Worm (Caenorhabditis elegans) whole organism, L1 larva: ENCODE results near the gene C48B4.12.

Source experiments
- C04F5.9 ChIP-seq: sonication (generic microtip); optimal IDR thresholded peaks from 2 replicates; lab custom pipeline; 2016; ENCODE audit warnings: missing genetic modification characterization, missing compliant biosample characterization
- Y116A8C.19 ChIP-seq: sonication (generic microtip); optimal IDR thresholded peaks from 2 replicates; lab custom pipeline; 2016; ENCODE audit warnings: missing compliant biosample characterization, missing genetic modification characterization, borderline replicate concordance
- aha-1 ChIP-seq: fragments of 150-350 bp; optimal IDR thresholded peaks from 2 replicates; lab custom pipeline; 2014; ENCODE audit warnings: missing biosample characterization, missing genetic modification characterization
- aly-2 ChIP-seq: fragments of 150-350 bp; optimal IDR thresholded peaks from 2 replicates; lab custom pipeline; 2014; ENCODE audit warnings: missing biosample characterization, missing genetic modification characterization
- ama-1 ChIP-seq: fragments of 150-350 bp; optimal IDR thresholded peaks from 2 replicates; lab custom pipeline; 2014
- blmp-1 ChIP-seq: fragments of 150-350 bp; optimal IDR thresholded peaks from 2 replicates; lab custom pipeline; 2014; ENCODE audit warnings: missing biosample characterization, missing genetic modification characterization
- ceh-63 ChIP-seq: fragments of 200-800 bp; sonication (Bioruptor generic); optimal IDR thresholded peaks from 2 replicates; lab custom pipeline; 2018; ENCODE audit warnings: mild to moderate bottlenecking, missing genetic modification characterization, missing compliant biosample characterization
- ceh-8 ChIP-seq: fragments of 200-800 bp; sonication (Bioruptor generic); optimal IDR thresholded peaks from 2 replicates; lab custom pipeline; 2018; ENCODE audit warnings: mild to moderate bottlenecking, missing genetic modification characterization, moderate library complexity, missing compliant biosample characterization
- ceh-82 ChIP-seq, 3 experiments: fragments of 150-350 bp in 1 of 3; sonication (generic microtip) in 2 of 3; optimal IDR thresholded peaks; 2 replicates each; lab custom pipeline; 2014 to 2017; ENCODE audit warnings: missing biosample characterization in 3 of 3, missing genetic modification characterization in 3 of 3
- ceh-88 ChIP-seq: fragments of 200-800 bp; sonication (Bioruptor generic); IDR thresholded peaks from 2 replicates; pipeline ENCODE4 v1.3.6; 2022; ENCODE audit warnings: missing genetic modification characterization, missing compliant biosample characterization
- ces-1 ChIP-seq: fragments of 150-350 bp; optimal IDR thresholded peaks from 2 replicates; lab custom pipeline; 2014; ENCODE audit warnings: missing biosample characterization, missing genetic modification reagents, missing genetic modification characterization
- dpl-1 ChIP-seq, 3 experiments: fragments of 150-350 bp in 2 of 3; sonication (generic microtip) in 1 of 3; optimal IDR thresholded peaks; 2 replicates each; lab custom pipeline; 2014 to 2017; ENCODE audit warnings: missing biosample characterization in 3 of 3, missing genetic modification characterization in 3 of 3, missing genetic modification reagents in 3 of 3
- dsc-1 ChIP-seq: sonication (generic microtip); optimal IDR thresholded peaks from 2 replicates; lab custom pipeline; 2016; ENCODE audit warnings: mild to moderate bottlenecking, missing genetic modification characterization, missing compliant biosample characterization
- egl-13 ChIP-seq: sonication (generic microtip); optimal IDR thresholded peaks from 2 replicates; lab custom pipeline; 2016; ENCODE audit warnings: missing genotype, missing genetic modification reagents, missing genetic modification characterization, missing compliant biosample characterization
- elt-2 ChIP-seq: sonication (generic microtip); optimal IDR thresholded peaks from 2 replicates; lab custom pipeline; 2016; ENCODE audit warnings: missing genetic modification characterization, mild to moderate bottlenecking, inconsistent platforms, missing compliant biosample characterization, missing genetic modification reagents
- fkh-10 ChIP-seq: sonication (generic microtip); optimal IDR thresholded peaks from 2 replicates; lab custom pipeline; 2017; ENCODE audit warnings: missing biosample characterization, missing genetic modification reagents, missing genetic modification characterization
- fkh-8 ChIP-seq: sonication (generic microtip); optimal IDR thresholded peaks from 2 replicates; lab custom pipeline; 2016; ENCODE audit warnings: mild to moderate bottlenecking, missing genetic modification characterization, missing compliant biosample characterization
- fos-1 ChIP-seq: fragments of 150-350 bp; optimal IDR thresholded peaks from 2 replicates; lab custom pipeline; 2014; ENCODE audit warnings: missing biosample characterization, missing genetic modification characterization
- hlh-17 ChIP-seq: fragments of 200-800 bp; sonication (Bioruptor generic); optimal IDR thresholded peaks from 2 replicates; lab custom pipeline; 2018; ENCODE audit warnings: missing genetic modification characterization, mild to moderate bottlenecking, missing compliant biosample characterization, moderate library complexity, borderline replicate concordance
- hlh-4 ChIP-seq: sonication (generic microtip); optimal IDR thresholded peaks from 2 replicates; lab custom pipeline; 2016; ENCODE audit warnings: mild to moderate bottlenecking, missing genetic modification characterization, missing compliant biosample characterization
- hpl-2 ChIP-seq: fragments of 150-350 bp; optimal IDR thresholded peaks from 2 replicates; lab custom pipeline; 2014; ENCODE audit warnings: missing biosample characterization, missing genetic modification reagents, missing genetic modification characterization
- irx-1 ChIP-seq: sonication (generic microtip); optimal IDR thresholded peaks from 2 replicates; lab custom pipeline; 2016; ENCODE audit warnings: missing genetic modification characterization, missing compliant biosample characterization
- jun-1 ChIP-seq: fragments of 150-350 bp; optimal IDR thresholded peaks from 2 replicates; lab custom pipeline; 2014; ENCODE audit warnings: missing biosample characterization, missing genetic modification reagents, missing genetic modification characterization
- lin-13 ChIP-seq: fragments of 150-350 bp; optimal IDR thresholded peaks from 2 replicates; lab custom pipeline; 2014; ENCODE audit warnings: missing biosample characterization, missing genetic modification reagents, missing genetic modification characterization
- lin-14 ChIP-seq: fragments of 200-800 bp; sonication (Bioruptor generic); optimal IDR thresholded peaks from 2 replicates; lab custom pipeline; 2018; ENCODE audit warnings: mild to moderate bottlenecking, missing genetic modification characterization, moderate library complexity, missing compliant biosample characterization
- lin-15B ChIP-seq: fragments of 150-350 bp; sonication (generic microtip); optimal IDR thresholded peaks from 3 replicates; lab custom pipeline; 2014; ENCODE audit warnings: missing biosample characterization, missing genetic modification characterization
- lir-3 ChIP-seq: sonication (generic microtip); optimal IDR thresholded peaks from 2 replicates; lab custom pipeline; 2016; ENCODE audit warnings: mild to moderate bottlenecking, missing genetic modification characterization, moderate library complexity, missing compliant biosample characterization; ENCODE audit not compliant: poor library complexity
- lsy-2 ChIP-seq, 2 experiments: fragments of 150-350 bp; optimal IDR thresholded peaks; 2 replicates each; lab custom pipeline; 2014; ENCODE audit warnings: missing biosample characterization in 2 of 2, missing genetic modification characterization in 2 of 2
- mab-9 ChIP-seq: fragments of 200-800 bp; sonication (Bioruptor generic); IDR thresholded peaks from 2 replicates; pipeline ENCODE4 v1.3.6; 2022; ENCODE audit warnings: missing genetic modification reagents, missing genetic modification characterization, missing compliant biosample characterization
- mdl-1 ChIP-seq, 2 experiments: fragments of 150-350 bp; optimal IDR thresholded peaks; 2 replicates each; lab custom pipeline; 2014 to 2017; ENCODE audit warnings: missing biosample characterization in 2 of 2, missing genetic modification characterization in 2 of 2, inconsistent platforms in 1 of 2
- mef-2 ChIP-seq: fragments of 150-350 bp; optimal IDR thresholded peaks from 2 replicates; lab custom pipeline; 2014; ENCODE audit warnings: missing biosample characterization, missing genetic modification characterization
- mep-1 ChIP-seq: fragments of 150-350 bp; optimal IDR thresholded peaks from 2 replicates; lab custom pipeline; 2014; ENCODE audit warnings: missing biosample characterization, missing genetic modification characterization
- nhr-11 ChIP-seq: fragments of 150-350 bp; optimal IDR thresholded peaks from 2 replicates; lab custom pipeline; 2014; ENCODE audit warnings: missing biosample characterization, missing genetic modification characterization
- nhr-12 ChIP-seq: sonication (generic microtip); optimal IDR thresholded peaks from 2 replicates; lab custom pipeline; 2017; ENCODE audit warnings: missing biosample characterization, missing genetic modification characterization
- nhr-20 ChIP-seq: sonication (generic microtip); optimal IDR thresholded peaks from 2 replicates; lab custom pipeline; 2016; ENCODE audit warnings: mild to moderate bottlenecking, missing genetic modification characterization, missing compliant biosample characterization
- nhr-237 ChIP-seq: fragments of 150-350 bp; optimal IDR thresholded peaks from 2 replicates; lab custom pipeline; 2014; ENCODE audit warnings: missing biosample characterization, missing genetic modification characterization
- nhr-28 ChIP-seq: fragments of 150-350 bp; optimal IDR thresholded peaks from 2 replicates; lab custom pipeline; 2014; ENCODE audit warnings: missing biosample characterization, missing genetic modification characterization
- nhr-71 ChIP-seq: sonication (generic microtip); optimal IDR thresholded peaks from 2 replicates; lab custom pipeline; 2016; ENCODE audit warnings: mild to moderate bottlenecking, missing genetic modification characterization, moderate library complexity, missing compliant biosample characterization
- nhr-76 ChIP-seq: sonication (generic microtip); optimal IDR thresholded peaks from 2 replicates; lab custom pipeline; 2017; ENCODE audit warnings: missing biosample characterization, missing genetic modification characterization
- nhr-84 ChIP-seq: sonication (generic microtip); optimal IDR thresholded peaks from 2 replicates; lab custom pipeline; 2017; ENCODE audit warnings: missing biosample characterization, missing genetic modification characterization
- nhr-85 ChIP-seq: sonication (generic microtip); peaks from one replicate; lab custom pipeline; 2016; ENCODE audit warnings: missing genetic modification characterization, inconsistent platforms, missing compliant biosample characterization
- nhr-90 ChIP-seq: sonication (generic microtip); optimal IDR thresholded peaks from 2 replicates; lab custom pipeline; 2016; ENCODE audit warnings: mild to moderate bottlenecking, missing genetic modification characterization, missing compliant biosample characterization; ENCODE audit not compliant: poor library complexity
- pax-3 ChIP-seq: fragments of 200-800 bp; sonication (Bioruptor generic); optimal IDR thresholded peaks from 2 replicates; lab custom pipeline; 2018; ENCODE audit warnings: mild to moderate bottlenecking, missing genetic modification characterization, moderate library complexity, missing compliant biosample characterization
- rnt-1 ChIP-seq: sonication (generic microtip); optimal IDR thresholded peaks from 2 replicates; lab custom pipeline; 2016; ENCODE audit warnings: mild to moderate bottlenecking, missing genetic modification characterization, moderate library complexity, missing compliant biosample characterization
- skn-1 ChIP-seq: fragments of 150-350 bp; optimal IDR thresholded peaks from 2 replicates; lab custom pipeline; 2014; ENCODE audit warnings: missing biosample characterization, missing genetic modification characterization
- snu-23 ChIP-seq: sonication (generic microtip); optimal IDR thresholded peaks from 2 replicates; lab custom pipeline; 2016; ENCODE audit warnings: missing genetic modification characterization, missing compliant biosample characterization
- sup-37 ChIP-seq: fragments of 200-800 bp; sonication (Bioruptor generic); optimal IDR thresholded peaks from 2 replicates; lab custom pipeline; 2018; ENCODE audit warnings: mild to moderate bottlenecking, missing genetic modification characterization, missing compliant biosample characterization
- swsn-7 ChIP-seq: sonication (generic microtip); optimal IDR thresholded peaks from 2 replicates; lab custom pipeline; 2016; ENCODE audit warnings: missing genetic modification characterization, missing compliant biosample characterization
- tbx-2 ChIP-seq: sonication (generic microtip); optimal IDR thresholded peaks from 2 replicates; lab custom pipeline; 2016; ENCODE audit warnings: missing genetic modification characterization, missing compliant biosample characterization
- unc-62 ChIP-seq: fragments of 150-350 bp; optimal IDR thresholded peaks from 2 replicates; lab custom pipeline; 2014; ENCODE audit warnings: missing biosample characterization, missing genetic modification reagents, missing genetic modification characterization
- unc-86 ChIP-seq: sonication (generic microtip); optimal IDR thresholded peaks from 2 replicates; lab custom pipeline; 2016; ENCODE audit warnings: missing genetic modification characterization, missing compliant biosample characterization
- unc-98 ChIP-seq: fragments of 200-800 bp; sonication (Bioruptor generic); IDR thresholded peaks from 2 replicates; pipeline ENCODE4 v1.3.6; 2022; ENCODE audit warnings: missing genetic modification characterization, missing compliant biosample characterization
- xbp-1 ChIP-seq: sonication (generic microtip); optimal IDR thresholded peaks from 2 replicates; lab custom pipeline; 2016; ENCODE audit warnings: missing genetic modification characterization, missing compliant biosample characterization
- zag-1 ChIP-seq: fragments of 150-350 bp; optimal IDR thresholded peaks from 2 replicates; lab custom pipeline; 2014; ENCODE audit warnings: missing biosample characterization, missing genetic modification characterization

C48B4.12 gene

ce11 chrIII:9629855-9630254 is 32.7 kb downstream of the C48B4.12 start, which contains the start of gene rpac-19 (continued):
- TF ChIP-seq hlh-4 (tag; lab: Kevin White, UChicago), result no peak
- TF ChIP-seq dpl-1 (GFP tag; optimal IDR thresholded peaks at IDR 0.05; lab: Kevin White, UChicago), result peak; percentile 64 to 72 (median 72)
- TF ChIP-seq ceh-63 (GFP tag; lab: Kevin White, UChicago), result no peak
- TF ChIP-seq nhr-237, result no peak
- no peak for TF ChIP-seq hpl-2 (GFP tag; lab: Kevin White, UChicago)
- TF ChIP-seq sup-37, result no peak
- peak; percentile 71 for TF ChIP-seq snu-23 (GFP tag; lab: Kevin White, UChicago)
- TF ChIP-seq C04F5.9, result no peak
- no peak for TF ChIP-seq nhr-28 (tag; lab: Kevin White, UChicago)
- no peak for TF ChIP-seq irx-1 (tag; lab: Kevin White, UChicago)
- TF ChIP-seq fkh-10 (GFP tag; lab: Kevin White, UChicago), result no peak
- TF ChIP-seq lin-15B, result no peak
- TF ChIP-seq tbx-2 (tag; lab: Kevin White, UChicago), result peak; percentile 55
- no peak for TF ChIP-seq unc-98 (GFP tag; lab: Robert Waterston, UW)
- peak; percentile 56 for TF ChIP-seq lin-13
- no peak for TF ChIP-seq Y116A8C.19 (tag; lab: Kevin White, UChicago)
- TF ChIP-seq nhr-12 (tag; lab: Kevin White, UChicago), result no peak
- TF ChIP-seq mef-2 (tag; lab: Kevin White, UChicago), result no peak
- no peak for TF ChIP-seq aha-1 (tag; lab: Kevin White, UChicago)
- TF ChIP-seq lsy-2 (tag; optimal IDR thresholded peaks at IDR 0.05; lab: Kevin White, UChicago), result peak; percentile 62 to 66
- no peak for TF ChIP-seq ceh-8
- TF ChIP-seq xbp-1 (tag; lab: Kevin White, UChicago), result peak; percentile 51
- TF ChIP-seq mdl-1 (tag; optimal IDR thresholded peaks at IDR 0.05; lab: Kevin White, UChicago), result peak in 1 of 2 experiments; percentile 14
- peak; percentile 40 for TF ChIP-seq unc-86 (tag; lab: Kevin White, UChicago)
- no peak for TF ChIP-seq nhr-76 (tag; lab: Kevin White, UChicago)
- TF ChIP-seq ama-1, result peak; percentile 87
- TF ChIP-seq pax-3 (tag; lab: Kevin White, UChicago), result peak; percentile 30
- TF ChIP-seq skn-1 (tag; lab: Kevin White, UChicago), result peak; percentile 70
- TF ChIP-seq nhr-71 (tag; lab: Kevin White, UChicago), result peak; percentile 76
- TF ChIP-seq blmp-1 (tag; lab: Kevin White, UChicago), result peak; percentile 72
- no peak for TF ChIP-seq zag-1
- peak; percentile 27 for TF ChIP-seq egl-13 (tag; lab: Kevin White, UChicago)
- TF ChIP-seq nhr-20 (tag; lab: Kevin White, UChicago), result peak; percentile 47
- no peak for TF ChIP-seq nhr-85
- TF ChIP-seq rnt-1 (tag; lab: Kevin White, UChicago), result peak; percentile 68
- TF ChIP-seq mab-9 (GFP tag; lab: Robert Waterston, UW), result no peak
- TF ChIP-seq fos-1 (tag; lab: Kevin White, UChicago), result no peak
- peak; percentile 22 for TF ChIP-seq elt-2 (tag; lab: Kevin White, UChicago)
- no peak for TF ChIP-seq nhr-11 (tag; lab: Kevin White, UChicago)
- no peak for TF ChIP-seq unc-62
- peak; percentile 24 for TF ChIP-seq aly-2
- TF ChIP-seq swsn-7, result peak; percentile 67
- no peak for TF ChIP-seq ceh-88
- TF ChIP-seq hlh-17, result no peak
- TF ChIP-seq nhr-84 (tag; lab: Kevin White, UChicago), result no peak
- peak; percentile 63 for TF ChIP-seq dsc-1 (tag; lab: Kevin White, UChicago)
- TF ChIP-seq nhr-90 (tag; lab: Kevin White, UChicago), result peak; percentile 81
- TF ChIP-seq mep-1 (tag; lab: Kevin White, UChicago), result peak; percentile 70
- peak; percentile 41 for TF ChIP-seq lin-14 (GFP tag; lab: Kevin White, UChicago)
- TF ChIP-seq jun-1 (tag; lab: Kevin White, UChicago), result no peak
- no peak for TF ChIP-seq ces-1
- TF ChIP-seq fkh-8 (tag; lab: Kevin White, UChicago), result peak; percentile 2
- peak; percentile 37 for TF ChIP-seq lir-3
- TF ChIP-seq ceh-82 (tag; optimal IDR thresholded peaks at IDR 0.05; lab: Kevin White, UChicago), result peak; percentile 10 to 18 (median 14)
- TF ChIP-seq, all 84 proteins: peak for 39
